Fruit fly (Drosophila melanogaster) whole organism, embryonic: ENCODE results near the gene CG34348.

Source experiments
- B-H1 ChIP-seq: fragments of 200-800 bp; sonication (Bioruptor generic); IDR thresholded peaks from 3 replicates; pipeline ENCODE4 v1.3.6; 2022; ENCODE audit warnings: missing biosample characterization, missing genetic modification characterization
- B-H2 ChIP-seq: fragments of 200-800 bp; sonication (Bioruptor generic); optimal IDR thresholded peaks from 2 replicates; lab custom pipeline; 2018; ENCODE audit warnings: missing biosample characterization, mild to moderate bottlenecking, missing genetic modification characterization
- CG10654 ChIP-seq: fragments of 200-800 bp; sonication (Bioruptor generic); optimal IDR thresholded peaks from 2 replicates; lab custom pipeline; 2016; ENCODE audit warnings: missing biosample characterization, missing genetic modification characterization
- CG10979 ChIP-seq: fragments of 200-800 bp; sonication (Bioruptor generic); optimal IDR thresholded peaks from 2 replicates; lab custom pipeline; 2018; ENCODE audit warnings: missing biosample characterization, mild to moderate bottlenecking, missing genetic modification characterization, moderate library complexity
- CG11695 ChIP-seq: fragments of 200-800 bp; sonication (Bioruptor generic); IDR thresholded peaks from 3 replicates; pipeline ENCODE4 v1.3.6; 2022; ENCODE audit warnings: missing biosample characterization, missing genetic modification characterization
- CG1233 ChIP-seq: fragments of 200-800 bp; sonication (Bioruptor generic); optimal IDR thresholded peaks from 4 replicates; lab custom pipeline; 2018; ENCODE audit warnings: missing biosample characterization, mild to moderate bottlenecking, missing genetic modification characterization
- CG12659 ChIP-seq: fragments of 200-800 bp; sonication (Bioruptor generic); optimal IDR thresholded peaks from 3 replicates; lab custom pipeline; 2017; ENCODE audit warnings: mild to moderate bottlenecking, missing biosample characterization, missing genetic modification reagents, missing genetic modification characterization
- CG12769 ChIP-seq: fragments of 200-800 bp; sonication (Bioruptor generic); optimal IDR thresholded peaks from 2 replicates; lab custom pipeline; 2019; ENCODE audit warnings: missing biosample characterization, mild to moderate bottlenecking, missing genetic modification characterization, moderate library complexity
- CG13775 ChIP-seq: fragments of 200-800 bp; sonication (Bioruptor generic); optimal IDR thresholded peaks from 3 replicates; lab custom pipeline; 2017; ENCODE audit warnings: missing biosample characterization, mild to moderate bottlenecking, missing genetic modification characterization
- CG14965 ChIP-seq: fragments of 200-800 bp; sonication (Bioruptor generic); optimal IDR thresholded peaks from 2 replicates; lab custom pipeline; 2016; ENCODE audit warnings: missing biosample characterization, missing genetic modification characterization, borderline replicate concordance
- CG1603 ChIP-seq: fragments of 200-800 bp; sonication (Bioruptor generic); optimal IDR thresholded peaks from 2 replicates; lab custom pipeline; 2019; ENCODE audit warnings: missing biosample characterization, mild to moderate bottlenecking, missing genetic modification characterization, moderate library complexity
- CG17359 ChIP-seq: fragments of 200-800 bp; sonication (Bioruptor generic); optimal IDR thresholded peaks from 3 replicates; lab custom pipeline; 2018; ENCODE audit warnings: missing biosample characterization, mild to moderate bottlenecking, missing genetic modification characterization, moderate library complexity
- CG18011 ChIP-seq: fragments of 200-800 bp; sonication (Bioruptor generic); optimal IDR thresholded peaks from 2 replicates; lab custom pipeline; 2017; ENCODE audit warnings: missing biosample characterization, missing genetic modification characterization, mild to moderate bottlenecking, moderate library complexity, missing genotype
- CG2116 ChIP-seq: fragments of 200-800 bp; sonication (Bioruptor generic); optimal IDR thresholded peaks from 3 replicates; lab custom pipeline; 2018; ENCODE audit warnings: missing biosample characterization, mild to moderate bottlenecking, missing genetic modification characterization
- CG30403 ChIP-seq: fragments of 200-800 bp; sonication (Bioruptor generic); optimal IDR thresholded peaks from 3 replicates; lab custom pipeline; 2016; ENCODE audit warnings: missing biosample characterization, missing genetic modification characterization
- CG30431 ChIP-seq: fragments of 200-800 bp; sonication (Bioruptor generic); optimal IDR thresholded peaks from 2 replicates; lab custom pipeline; 2017; ENCODE audit warnings: missing biosample characterization, missing genetic modification characterization
- CG3065 ChIP-seq: fragments of 200-800 bp; sonication (Bioruptor generic); optimal IDR thresholded peaks from 2 replicates; lab custom pipeline; 2016; ENCODE audit warnings: missing biosample characterization, missing genetic modification characterization
- CG31441 ChIP-seq: fragments of 200-800 bp; sonication (Bioruptor generic); IDR thresholded peaks from 2 replicates; pipeline ENCODE4 v1.3.6; 2022; ENCODE audit warnings: missing biosample characterization, missing genetic modification characterization
- CG34376 ChIP-seq: fragments of 200-800 bp; sonication (Bioruptor generic); optimal IDR thresholded peaks from 2 replicates; lab custom pipeline; 2018; ENCODE audit warnings: missing biosample characterization, mild to moderate bottlenecking, missing genetic modification characterization
- CG3726 ChIP-seq: fragments of 200-800 bp; sonication (Bioruptor generic); IDR thresholded peaks from 3 replicates; pipeline ENCODE4, ENCODE4 v1.3.6; 2022; ENCODE audit warnings: missing biosample characterization, missing genetic modification characterization
- CG4854 ChIP-seq: fragments of 200-800 bp; sonication (Bioruptor generic); optimal IDR thresholded peaks from 2 replicates; lab custom pipeline; 2016; ENCODE audit warnings: missing biosample characterization, missing genetic modification characterization, inconsistent platforms
- CG6765 ChIP-seq: fragments of 200-800 bp; sonication (Bioruptor generic); optimal IDR thresholded peaks from 3 replicates; lab custom pipeline; 2017; ENCODE audit warnings: missing biosample characterization, mild to moderate bottlenecking, missing genetic modification characterization
- Doc3 ChIP-seq: fragments of 200-800 bp; sonication (Bioruptor generic); IDR thresholded peaks from 3 replicates; pipeline ENCODE4 v1.3.6; 2022; ENCODE audit warnings: missing biosample characterization, missing genetic modification characterization; ENCODE audit not compliant: partially characterized antibody
- E2f2 ChIP-seq: fragments of 200-800 bp; sonication (Bioruptor generic); IDR thresholded peaks from 2 replicates; pipeline ENCODE4 v1.3.6; 2022; ENCODE audit warnings: missing biosample characterization, missing genetic modification characterization
- Hr51 ChIP-seq, 2 experiments: fragments of 200-800 bp; sonication (Bioruptor generic); optimal IDR thresholded peaks; 2 replicates in 1 of 2; 3 replicates in 1 of 2; lab custom pipeline; 2016 to 2018; ENCODE audit warnings: missing biosample characterization in 2 of 2, missing genetic modification characterization in 2 of 2, mild to moderate bottlenecking in 1 of 2, moderate library complexity in 1 of 2
- Hsf ChIP-seq: fragments of 200-800 bp; sonication (Bioruptor generic); optimal IDR thresholded peaks from 3 replicates; lab custom pipeline; 2016; ENCODE audit warnings: missing biosample characterization, missing genetic modification characterization
- NFAT ChIP-seq: fragments of 200-800 bp; sonication (Bioruptor generic); IDR thresholded peaks from 2 replicates; pipeline ENCODE4 v1.3.6; 2022; ENCODE audit warnings: missing biosample characterization, missing genetic modification characterization
- Sox102F ChIP-seq: fragments of 200-800 bp; sonication (Bioruptor generic); optimal IDR thresholded peaks from 2 replicates; lab custom pipeline; 2018; ENCODE audit warnings: missing biosample characterization, mild to moderate bottlenecking, missing genetic modification characterization, moderate library complexity
- Stat92E ChIP-seq, 3 experiments: fragments of >200 bp in 2 of 3; fragments of 200-800 bp in 1 of 3; sonication (Bioruptor generic) in 1 of 3; optimal IDR thresholded peaks; 2 replicates each; lab custom pipeline; 2017 to 2019; ENCODE audit warnings: missing biosample characterization in 3 of 3, missing genetic modification characterization in 3 of 3, mild to moderate bottlenecking in 1 of 3, moderate library complexity in 1 of 3
- ac ChIP-seq: fragments of 200-800 bp; sonication (Bioruptor generic); optimal IDR thresholded peaks from 3 replicates; lab custom pipeline; 2017; ENCODE audit warnings: missing biosample characterization, mild to moderate bottlenecking, missing genetic modification characterization
- crol ChIP-seq: fragments of 200-800 bp; sonication (Bioruptor generic); IDR thresholded peaks from 2 replicates; pipeline ENCODE4 v1.3.6; 2022; ENCODE audit warnings: missing biosample characterization, missing genetic modification characterization
- cwo ChIP-seq: fragments of 200-800 bp; sonication (Bioruptor generic); optimal IDR thresholded peaks from 3 replicates; lab custom pipeline; 2017; ENCODE audit warnings: missing biosample characterization, missing genetic modification characterization, mild to moderate bottlenecking, moderate library complexity, missing genetic modification reagents
- dimm ChIP-seq: fragments of 200-800 bp; sonication (Bioruptor generic); IDR thresholded peaks from 2 replicates; pipeline ENCODE4 v1.3.6; 2022; ENCODE audit warnings: missing biosample characterization, missing genetic modification characterization
- en ChIP-seq: fragments of 200-800 bp; sonication (Bioruptor generic); optimal IDR thresholded peaks from 2 replicates; lab custom pipeline; 2016; ENCODE audit warnings: missing biosample characterization, missing genetic modification characterization
- fd96Cb ChIP-seq: fragments of 200-800 bp; sonication (Bioruptor generic); optimal IDR thresholded peaks from 2 replicates; lab custom pipeline; 2018; ENCODE audit warnings: missing biosample characterization, mild to moderate bottlenecking, missing genetic modification characterization, moderate library complexity
- gsb-n ChIP-seq: fragments of 200-800 bp; sonication (Bioruptor generic); optimal IDR thresholded peaks from 3 replicates; lab custom pipeline; 2018; ENCODE audit warnings: missing biosample characterization, mild to moderate bottlenecking, missing genetic modification characterization
- kay ChIP-seq: fragments of 200-800 bp; sonication (Bioruptor generic); optimal IDR thresholded peaks from 2 replicates; lab custom pipeline; 2016; ENCODE audit warnings: missing biosample characterization, missing genetic modification characterization
- lab ChIP-seq: fragments of 200-800 bp; sonication (Bioruptor generic); optimal IDR thresholded peaks from 3 replicates; lab custom pipeline; 2017; ENCODE audit warnings: missing biosample characterization, missing genetic modification characterization, mild to moderate bottlenecking, moderate library complexity, missing genetic modification reagents
- org-1 ChIP-seq: fragments of 200-800 bp; sonication (Bioruptor generic); optimal IDR thresholded peaks from 2 replicates; lab custom pipeline; 2017; ENCODE audit warnings: missing biosample characterization, missing genetic modification characterization
- pan ChIP-seq, 4 experiments: fragments of >200 bp in 3 of 4; fragments of 200-800 bp in 1 of 4; sonication (Bioruptor generic) in 1 of 4; optimal IDR thresholded peaks in 3 of 4; IDR thresholded peaks in 1 of 4; 2 replicates each; pipeline versions ENCODE4 v1.3.6 to Lab custom; 2017 to 2022; ENCODE audit warnings: missing biosample characterization in 2 of 4, missing genetic modification characterization in 2 of 4, mixed read lengths in 1 of 4
- ranshi ChIP-seq: fragments of 200-800 bp; sonication (Bioruptor generic); IDR thresholded peaks from 2 replicates; pipeline ENCODE4 v1.3.6; 2022; ENCODE audit warnings: missing biosample characterization, missing genetic modification characterization
- sc ChIP-seq, 3 experiments: fragments of >200 bp in 2 of 3; fragments of 200-800 bp in 1 of 3; sonication (Bioruptor generic) in 1 of 3; optimal IDR thresholded peaks; 2 replicates in 2 of 3; 3 replicates in 1 of 3; lab custom pipeline; 2017; ENCODE audit warnings: mild to moderate bottlenecking in 1 of 3, missing biosample characterization in 1 of 3, missing genetic modification characterization in 1 of 3, missing genetic modification reagents in 1 of 3
- schlank ChIP-seq: fragments of 200-800 bp; sonication (Bioruptor generic); optimal IDR thresholded peaks from 2 replicates; lab custom pipeline; 2018; ENCODE audit warnings: missing biosample characterization, mild to moderate bottlenecking, missing genetic modification characterization
- sens-2 ChIP-seq: fragments of 200-800 bp; sonication (Bioruptor generic); IDR thresholded peaks from 2 replicates; pipeline ENCODE4 v1.3.6; 2022; ENCODE audit warnings: missing biosample characterization, missing genetic modification characterization
- so ChIP-seq: fragments of 200-800 bp; sonication (Bioruptor generic); IDR thresholded peaks from 3 replicates; pipeline ENCODE4 v1.3.6; 2022; ENCODE audit warnings: missing biosample characterization, missing genetic modification characterization
- unc-4 ChIP-seq: fragments of 200-800 bp; sonication (Bioruptor generic); IDR thresholded peaks from 2 replicates; pipeline ENCODE4 v1.3.6; 2022; ENCODE audit warnings: missing biosample characterization, missing genetic modification characterization; ENCODE audit not compliant: partially characterized antibody
- vnd ChIP-seq: fragments of 200-800 bp; sonication (Bioruptor generic); IDR thresholded peaks from 3 replicates; pipeline ENCODE4 v1.3.6; 2022; ENCODE audit warnings: missing biosample characterization, missing genetic modification characterization; ENCODE audit not compliant: partially characterized antibody
- wdn ChIP-seq: fragments of 200-800 bp; sonication (Bioruptor generic); IDR thresholded peaks from 2 replicates; pipeline ENCODE4 v1.3.6; 2022; ENCODE audit warnings: missing biosample characterization, missing genetic modification characterization

CG34348 gene

DNA sequence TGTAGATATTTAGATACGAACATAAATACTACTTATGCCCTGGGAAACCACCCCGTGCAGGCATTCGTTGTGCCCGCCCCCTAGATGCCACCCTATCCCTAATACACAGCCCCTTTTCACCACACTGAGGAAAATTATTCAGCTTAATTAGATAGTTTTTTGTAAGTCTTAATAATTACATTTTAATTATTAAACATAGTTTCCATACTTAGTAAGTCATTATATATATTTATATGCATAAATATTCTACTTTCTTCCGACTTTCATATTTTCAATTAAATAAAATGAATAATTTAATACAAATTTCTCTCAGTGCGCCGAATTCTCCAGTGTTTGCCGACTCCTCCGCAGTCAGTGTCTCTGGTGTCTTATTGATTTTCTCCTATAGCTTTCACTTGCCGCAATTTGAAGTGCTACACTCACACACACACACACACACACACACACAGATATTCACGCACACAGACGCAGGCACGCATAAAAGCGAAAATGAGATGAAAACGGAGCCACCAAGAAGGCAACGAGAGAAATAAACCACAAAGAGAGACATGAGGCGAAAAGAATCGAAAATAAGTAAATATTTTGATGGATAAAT, 44.2 kb upstream of the CG34348 start (continued):
- 0 out of 2 replicates have a peak, but pooled peaks have one; percentile 26 for TF ChIP-seq E2f2 (GFP tag; lab: Robert Waterston, UW)
- no peak for TF ChIP-seq pan (optimal IDR thresholded peaks at IDR 0.05; lab: Kevin White, UChicago)
- no peak for TF ChIP-seq pan (GFP tag; optimal IDR thresholded peaks at IDR 0.05 in 1 of 2, IDR thresholded peaks at IDR 0.05 in 1 of 2)
- no peak for TF ChIP-seq en
- TF ChIP-seq so (GFP tag; lab: Robert Waterston, UW): no peak
- TF ChIP-seq gsb-n (tag; lab: Kevin White, UChicago): no peak
- no peak for TF ChIP-seq CG10654 (GFP tag; lab: Kevin White, UChicago)
- no peak for TF ChIP-seq Doc3
- TF ChIP-seq schlank (tag; lab: Kevin White, UChicago): no peak
- no peak for TF ChIP-seq CG6765 (GFP tag; lab: Kevin White, UChicago)
- no peak for TF ChIP-seq CG30403
- no peak for TF ChIP-seq CG4854
- TF ChIP-seq CG1603 (tag; lab: Kevin White, UChicago): no peak
- TF ChIP-seq Stat92E (GFP tag; optimal IDR thresholded peaks at IDR 0.05; lab: Kevin White, UChicago): no peak
- no peak for TF ChIP-seq ranshi (GFP tag; lab: Robert Waterston, UW)
- TF ChIP-seq CG2116 (GFP tag; lab: Kevin White, UChicago): no peak
- no peak for TF ChIP-seq B-H1
- TF ChIP-seq CG14965 (GFP tag; lab: Kevin White, UChicago): no peak
- TF ChIP-seq ac (GFP tag; lab: Kevin White, UChicago): no peak
- no peak for TF ChIP-seq org-1 (GFP tag; lab: Kevin White, UChicago)
- no peak for TF ChIP-seq CG11695 (GFP tag; lab: Robert Waterston, UW)
- no peak for TF ChIP-seq CG30431 (GFP tag; lab: Kevin White, UChicago)
- TF ChIP-seq B-H2 (GFP tag; lab: Kevin White, UChicago): no peak
- no peak for TF ChIP-seq CG1233 (GFP tag; lab: Kevin White, UChicago)
- 0 out of 2 replicates have a peak, but pooled peaks have one; percentile 28 for TF ChIP-seq CG31441 (GFP tag; lab: Robert Waterston, UW)
- no peak for TF ChIP-seq kay (GFP tag; lab: Kevin White, UChicago)
- peak; percentile 35 for TF ChIP-seq cwo (GFP tag; lab: Kevin White, UChicago)
- no peak for TF ChIP-seq CG17359
- TF ChIP-seq wdn (GFP tag; lab: Robert Waterston, UW): no peak
- no peak for TF ChIP-seq sc (optimal IDR thresholded peaks at IDR 0.05; lab: Kevin White, UChicago)
- TF ChIP-seq sc (GFP tag; optimal IDR thresholded peaks at IDR 0.05; lab: Kevin White, UChicago): no peak
- no peak for TF ChIP-seq dimm
- TF ChIP-seq CG34376 (GFP tag; lab: Kevin White, UChicago): no peak
- peak in 1 of 2 experiments; percentile 31 for TF ChIP-seq Hr51 (GFP tag; optimal IDR thresholded peaks at IDR 0.05; lab: Kevin White, UChicago)
- TF ChIP-seq vnd (GFP tag; lab: Robert Waterston, UW): no peak
- TF ChIP-seq fd96Cb (tag; lab: Kevin White, UChicago): no peak
- TF ChIP-seq CG13775: no peak
- peak; percentile 57 for TF ChIP-seq lab (GFP tag; lab: Kevin White, UChicago)
- TF ChIP-seq Sox102F (GFP tag; lab: Kevin White, UChicago): peak; percentile 6
- no peak for TF ChIP-seq sens-2 (GFP tag; lab: Robert Waterston, UW)
- no peak for TF ChIP-seq CG10979
- no peak for TF ChIP-seq CG3065 (GFP tag; lab: Kevin White, UChicago)
- no peak for TF ChIP-seq unc-4
- TF ChIP-seq CG18011 (GFP tag; lab: Kevin White, UChicago): no peak
- TF ChIP-seq CG12659 (GFP tag; lab: Kevin White, UChicago): peak; percentile 5
- TF ChIP-seq crol: no peak
- no peak for TF ChIP-seq CG12769 (tag; lab: Kevin White, UChicago)
- TF ChIP-seq Hsf (GFP tag; lab: Kevin White, UChicago): no peak
- no peak for TF ChIP-seq CG3726 (GFP tag; lab: Robert Waterston, UW)
- no peak for TF ChIP-seq NFAT (GFP tag; lab: Robert Waterston, UW)
